Fruit fly (Drosophila melanogaster) whole organism, pupa: ENCODE data around the gene Muc14A.

ENCODE experiments used
- CG10348 ChIP-seq: fragments of 200-800 bp; sonication (Bioruptor generic); IDR thresholded peaks from 2 replicates; pipeline ENCODE4 v1.3.6; 2022; ENCODE audit warnings: missing biosample characterization, missing genetic modification characterization
- CG12605 ChIP-seq: fragments of 200-800 bp; sonication (Bioruptor generic); IDR thresholded peaks from 2 replicates; pipeline ENCODE4 v1.3.6; 2022; ENCODE audit warnings: missing biosample characterization, missing genetic modification characterization
- CG13204 ChIP-seq: fragments of 200-800 bp; sonication (Bioruptor generic); optimal IDR thresholded peaks from 2 replicates; lab custom pipeline; 2018; ENCODE audit warnings: missing biosample characterization, mild to moderate bottlenecking, missing genetic modification characterization, moderate library complexity
- CG14655 ChIP-seq: fragments of 200-800 bp; sonication (Bioruptor generic); optimal IDR thresholded peaks from 3 replicates; lab custom pipeline; 2017; ENCODE audit warnings: mild to moderate bottlenecking, missing biosample characterization, missing genetic modification reagents, missing genetic modification characterization
- CG15710 ChIP-seq: fragments of 200-800 bp; sonication (Bioruptor generic); optimal IDR thresholded peaks from 2 replicates; lab custom pipeline; 2018; ENCODE audit warnings: missing biosample characterization, mild to moderate bottlenecking, missing genetic modification characterization, moderate library complexity
- CG17806 ChIP-seq: fragments of 200-800 bp; sonication (Bioruptor generic); optimal IDR thresholded peaks from 2 replicates; lab custom pipeline; 2018; ENCODE audit warnings: missing biosample characterization, mild to moderate bottlenecking, missing genetic modification characterization, moderate library complexity
- CG32121 ChIP-seq: fragments of 200-800 bp; sonication (Bioruptor generic); IDR thresholded peaks from 2 replicates; pipeline ENCODE4 v1.3.6; 2022; ENCODE audit warnings: missing biosample characterization, missing genetic modification characterization
- CG34367 ChIP-seq: fragments of 200-800 bp; sonication (Bioruptor generic); optimal IDR thresholded peaks from 2 replicates; lab custom pipeline; 2018; ENCODE audit warnings: missing biosample characterization, mild to moderate bottlenecking, missing genetic modification characterization
- CG4496 ChIP-seq: fragments of 200-800 bp; sonication (Bioruptor generic); IDR thresholded peaks from 3 replicates; pipeline ENCODE4 v1.3.6; 2022; ENCODE audit warnings: missing biosample characterization, missing genetic modification characterization
- CG8159 ChIP-seq: fragments of 200-800 bp; sonication (Bioruptor generic); optimal IDR thresholded peaks from 3 replicates; lab custom pipeline; 2018; ENCODE audit warnings: missing biosample characterization, mild to moderate bottlenecking, missing genetic modification characterization, moderate library complexity
- CG8301 ChIP-seq: fragments of 200-800 bp; sonication (Bioruptor generic); optimal IDR thresholded peaks from 2 replicates; lab custom pipeline; 2018; ENCODE audit warnings: missing biosample characterization, mild to moderate bottlenecking, missing genetic modification characterization
- CG9948 ChIP-seq: fragments of 200-800 bp; sonication (Bioruptor generic); optimal IDR thresholded peaks from 2 replicates; lab custom pipeline; 2018; ENCODE audit warnings: missing biosample characterization, mild to moderate bottlenecking, missing genetic modification characterization, moderate library complexity
- D1 ChIP-seq: fragments of 200-800 bp; sonication (Bioruptor generic); optimal IDR thresholded peaks from 2 replicates; lab custom pipeline; 2018; ENCODE audit warnings: missing biosample characterization, mild to moderate bottlenecking, missing genetic modification characterization, moderate library complexity
- Ets98B ChIP-seq: fragments of 200-800 bp; sonication (Bioruptor generic); IDR thresholded peaks from 2 replicates; pipeline ENCODE4 v1.3.6; 2022; ENCODE audit warnings: missing biosample characterization, missing genetic modification characterization
- Pif1A ChIP-seq: fragments of 200-800 bp; sonication (Bioruptor generic); optimal IDR thresholded peaks from 3 replicates; lab custom pipeline; 2016; ENCODE audit warnings: missing biosample characterization, missing genetic modification characterization
- Pif1B ChIP-seq: fragments of 200-800 bp; sonication (Bioruptor generic); optimal IDR thresholded peaks from 3 replicates; lab custom pipeline; 2016; ENCODE audit warnings: missing biosample characterization, missing genetic modification characterization
- Snoo ChIP-seq: fragments of 200-800 bp; sonication (Bioruptor generic); optimal IDR thresholded peaks from 3 replicates; lab custom pipeline; 2017; ENCODE audit warnings: missing biosample characterization, mild to moderate bottlenecking, missing genetic modification characterization, inconsistent platforms
- fd96Ca ChIP-seq: fragments of 200-800 bp; sonication (Bioruptor generic); IDR thresholded peaks from 3 replicates; pipeline ENCODE4 v1.3.6; 2022; ENCODE audit warnings: missing biosample characterization, missing genetic modification characterization
- rn ChIP-seq: fragments of 200-800 bp; sonication (Bioruptor generic); IDR thresholded peaks from 2 replicates; pipeline ENCODE4 v1.3.6; 2022; ENCODE audit warnings: missing biosample characterization, missing genetic modification characterization

Gene Muc14A

dm6 chrX:16008814-16009213, at the start of gene Muc14A:
Muc14A (plus strand) TSS chrX:16009114.
- TF ChIP-seq CG8159 (tag; lab: Kevin White, UChicago) (no peak), fd96Ca (no peak), CG14655 (GFP tag; lab: Kevin White, UChicago) (no peak), CG15710 (tag; lab: Kevin White, UChicago) (no peak), CG12605 (GFP tag; lab: Robert Waterston, UW) (no peak), CG34367 (tag; lab: Kevin White, UChicago) (no peak), CG10348 (GFP tag; lab: Robert Waterston, UW) (no peak), rn (GFP tag; lab: Robert Waterston, UW) (no peak), CG17806 (tag; lab: Kevin White, UChicago) (no peak), Snoo (tag; lab: Kevin White, UChicago) (no peak)
- TF ChIP-seq, all 21 proteins: peak for 0

- TF ChIP-seq CG32121 (GFP tag; lab: Robert Waterston, UW) (no peak), Snoo (tag; lab: Kevin White, UChicago) (no peak), CG10348 (GFP tag; lab: Robert Waterston, UW) (no peak), CG4496 (GFP tag; lab: Robert Waterston, UW) (no peak), CG13204 (GFP tag; lab: Kevin White, UChicago) (no peak), CG8159 (tag; lab: Kevin White, UChicago) (no peak), Pif1A (GFP tag; lab: Kevin White, UChicago) (no peak), Ets98B (GFP tag; lab: Robert Waterston, UW) (no peak), CG9948 (tag; lab: Kevin White, UChicago) (no peak), rn (GFP tag; lab: Robert Waterston, UW) (no peak), CG14655 (GFP tag; lab: Kevin White, UChicago) (no peak), Pif1B (GFP tag; lab: Kevin White, UChicago) (no peak), CG34367 (tag; lab: Kevin White, UChicago) (no peak), CG8301 (tag; lab: Kevin White, UChicago) (no peak), fd96Ca (no peak), CG17806 (tag; lab: Kevin White, UChicago) (no peak)
Measured at dm6 chrX:15969577-15969976, 39.3 kb upstream of the Muc14A start.

dm6 chrX:15971574-15971973, 37.3 kb upstream of the Muc14A start:
- no peak for TF ChIP-seq CG13204 (GFP tag; lab: Kevin White, UChicago)
- no peak for TF ChIP-seq CG15710 (tag; lab: Kevin White, UChicago)
- TF ChIP-seq CG32121 (GFP tag; lab: Robert Waterston, UW), result no peak
- no peak for TF ChIP-seq fd96Ca
- TF ChIP-seq rn (GFP tag; lab: Robert Waterston, UW), result no peak
- no peak for TF ChIP-seq CG9948 (tag; lab: Kevin White, UChicago)
- TF ChIP-seq CG4496 (GFP tag; lab: Robert Waterston, UW), result no peak
- TF ChIP-seq CG17806 (tag; lab: Kevin White, UChicago), result no peak
- TF ChIP-seq Snoo (tag; lab: Kevin White, UChicago), result no peak

- no peak for TF ChIP-seq CG8301 (tag; lab: Kevin White, UChicago)
- no peak for TF ChIP-seq Pif1B (GFP tag; lab: Kevin White, UChicago)
- TF ChIP-seq D1 (tag; lab: Kevin White, UChicago), result no peak
- no peak for TF ChIP-seq CG14655 (GFP tag; lab: Kevin White, UChicago)
- TF ChIP-seq CG4496 (GFP tag; lab: Robert Waterston, UW), result no peak
- no peak for TF ChIP-seq CG13204 (GFP tag; lab: Kevin White, UChicago)
- no peak for TF ChIP-seq Ets98B (GFP tag; lab: Robert Waterston, UW)
- no peak for TF ChIP-seq fd96Ca
- TF ChIP-seq CG32121 (GFP tag; lab: Robert Waterston, UW), result no peak
- TF ChIP-seq CG9948 (tag; lab: Kevin White, UChicago), result no peak
- TF ChIP-seq Snoo (tag; lab: Kevin White, UChicago), result no peak
Measured at dm6 chrX:15973157-15973774, 35.6 kb upstream of the Muc14A start, which contains the start of gene mmd. mmd (minus strand) TSS chrX:15973159.

dm6 chrX:15974125-15974524, 34.8 kb upstream of the Muc14A start, which contains the start of gene Or13a:
Or13a (plus strand) TSS chrX:15974425.
- TF ChIP-seq Snoo (tag; lab: Kevin White, UChicago), result no peak
- TF ChIP-seq, all 21 proteins: peak for 0

- no peak for TF ChIP-seq Snoo (tag; lab: Kevin White, UChicago)
- TF ChIP-seq CG10348 (GFP tag; lab: Robert Waterston, UW), result no peak
- no peak for TF ChIP-seq CG13204 (GFP tag; lab: Kevin White, UChicago)
- no peak for TF ChIP-seq CG8301 (tag; lab: Kevin White, UChicago)
- TF ChIP-seq Pif1B (GFP tag; lab: Kevin White, UChicago), result no peak
- no peak for TF ChIP-seq Ets98B (GFP tag; lab: Robert Waterston, UW)
- TF ChIP-seq Pif1A (GFP tag; lab: Kevin White, UChicago), result no peak
- TF ChIP-seq CG14655 (GFP tag; lab: Kevin White, UChicago), result no peak
- TF ChIP-seq, all 21 proteins: peak for 0
Measured at dm6 chrX:15976568-15976967, 32.3 kb upstream of the Muc14A start, which contains the start of gene CG42766. CG42766 (plus strand) TSS chrX:15976868.

dm6 chrX:15982844-15983243, 26.1 kb upstream of the Muc14A start, which contains the start of gene Cep164:
Cep164 (minus strand) TSS chrX:15982944.
- TF ChIP-seq CG34367 (tag; lab: Kevin White, UChicago) (no peak), CG9948 (tag; lab: Kevin White, UChicago) (no peak), Pif1B (GFP tag; lab: Kevin White, UChicago) (no peak)
